Worm (Caenorhabditis elegans): Measurements from ENCODE around the gene Y42H9AR.2.

Y42H9AR.2 gene

DNA sequence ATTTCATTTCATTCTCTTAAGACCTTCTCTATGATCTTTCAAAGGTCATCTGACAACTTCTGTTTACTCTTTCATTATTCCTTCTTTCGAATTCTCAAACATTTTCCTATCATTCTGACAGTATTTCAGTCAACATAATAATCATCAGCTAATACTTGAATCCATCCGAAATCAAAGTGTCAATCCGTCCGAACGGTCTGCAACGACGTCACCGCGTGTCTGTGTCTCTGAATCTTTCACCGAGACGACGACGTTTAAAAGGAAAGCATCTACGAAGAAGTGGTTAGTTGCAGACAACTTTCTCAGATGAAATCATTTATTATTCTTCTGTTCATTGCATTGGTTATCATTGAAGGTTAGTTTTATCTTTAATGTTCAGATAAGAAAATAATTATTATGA is 2.5 kb downstream of the Y42H9AR.2 start, which contains the start of gene Y42H9AR.5:
TSS of gene Y42H9AR.5 (plus strand) at position 301 of the 400 bp plus-strand sequence.
- TF ChIP-seq elt-3 (tag; optimal IDR thresholded peaks at IDR 0.05) (no peak), cnd-1 (tag; optimal IDR thresholded peaks at IDR 0.05) (no peak), mls-2 (tag; optimal IDR thresholded peaks at IDR 0.05) (no peak), sem-2 (GFP tag; optimal IDR thresholded peaks at IDR 0.05) (no peak), ces-1 (GFP tag; optimal IDR thresholded peaks at IDR 0.05) (no peak), ceh-83 (GFP tag; optimal IDR thresholded peaks at IDR 0.05) (no peak), nhr-2 (tag; optimal IDR thresholded peaks at IDR 0.05) (no peak), sptf-1 (tag; optimal IDR thresholded peaks at IDR 0.05) (no peak), lin-32 (GFP tag; optimal IDR thresholded peaks at IDR 0.05) (no peak), mab-5 (tag; optimal IDR thresholded peaks at IDR 0.05) (no peak), nhr-12 (tag; optimal IDR thresholded peaks at IDR 0.05) (no peak), hlh-1 (tag; optimal IDR thresholded peaks at IDR 0.05) (no peak), nhr-76 (tag; optimal IDR thresholded peaks at IDR 0.05) (no peak), ztf-11 (tag; optimal IDR thresholded peaks at IDR 0.05) (no peak), zip-8 (tag; optimal IDR thresholded peaks at IDR 0.05) (no peak), pha-4 (tag; optimal IDR thresholded peaks at IDR 0.05) (no peak)

DNA sequence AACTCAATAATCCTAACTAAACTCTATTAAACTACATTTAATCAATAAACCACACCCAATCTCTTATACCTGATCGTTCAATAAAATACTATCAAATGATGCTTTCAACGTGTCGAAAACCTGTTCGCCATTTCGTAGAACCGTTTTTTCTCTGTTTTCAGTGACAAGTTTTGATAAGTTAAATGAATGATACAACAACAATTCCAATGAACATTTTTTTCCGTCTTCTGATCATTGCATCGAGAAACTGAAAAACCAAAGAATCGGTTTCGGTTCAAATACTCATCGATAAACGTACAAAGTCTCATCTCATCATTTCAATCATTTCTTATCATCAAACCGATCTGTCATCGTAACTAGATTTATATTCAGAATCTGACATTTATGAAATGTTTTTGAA is 3.5 kb downstream of the Y42H9AR.2 start:
- TF ChIP-seq nhr-237 (tag; optimal IDR thresholded peaks at IDR 0.05) (no peak), tbx-8 (GFP tag; optimal IDR thresholded peaks at IDR 0.05) (no peak), ceh-39 (tag; optimal IDR thresholded peaks at IDR 0.05) (no peak), pha-4 (tag; optimal IDR thresholded peaks at IDR 0.05) (no peak), zip-8 (tag; optimal IDR thresholded peaks at IDR 0.05) (no peak), ceh-83 (GFP tag; optimal IDR thresholded peaks at IDR 0.05) (no peak), mls-2 (tag; optimal IDR thresholded peaks at IDR 0.05) (no peak), ztf-11 (tag; optimal IDR thresholded peaks at IDR 0.05) (no peak), ham-2 (GFP tag; optimal IDR thresholded peaks at IDR 0.05) (no peak), elt-1 (tag; optimal IDR thresholded peaks at IDR 0.05; ENCODE audit: borderline replicate concordance, insufficient read depth) (no peak), drap-1 (GFP tag; optimal IDR thresholded peaks at IDR 0.05) (no peak), hlh-1 (tag; optimal IDR thresholded peaks at IDR 0.05) (no peak), lin-32 (GFP tag; optimal IDR thresholded peaks at IDR 0.05) (no peak)

DNA sequence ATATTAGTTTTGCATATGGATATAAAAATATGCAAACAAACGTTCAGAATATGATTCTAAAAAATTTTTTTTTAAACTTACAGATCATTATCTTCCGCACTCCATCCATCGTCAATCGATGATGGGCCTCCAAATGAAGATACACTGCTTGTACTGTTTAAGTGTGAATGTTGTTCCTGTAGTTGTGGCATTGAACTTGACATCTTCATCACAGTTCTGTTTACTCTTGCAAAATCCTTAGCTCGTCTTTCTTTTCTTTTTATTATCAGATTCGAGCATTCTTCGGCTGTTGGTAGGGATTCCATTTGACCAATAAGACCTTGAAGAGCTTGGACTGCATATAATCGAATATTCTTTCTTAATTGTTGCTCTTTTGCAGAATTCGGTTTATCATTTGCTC is 5.4 kb downstream of the Y42H9AR.2 start:
- TF ChIP-seq nhr-237 (tag; optimal IDR thresholded peaks at IDR 0.05): no peak
- no peak for TF ChIP-seq lin-13 (tag; optimal IDR thresholded peaks at IDR 0.05)
- TF ChIP-seq hlh-1 (tag; optimal IDR thresholded peaks at IDR 0.05): no peak
- no peak for TF ChIP-seq pha-4 (tag; optimal IDR thresholded peaks at IDR 0.05)
- TF ChIP-seq nhr-76 (tag; optimal IDR thresholded peaks at IDR 0.05): no peak

DNA sequence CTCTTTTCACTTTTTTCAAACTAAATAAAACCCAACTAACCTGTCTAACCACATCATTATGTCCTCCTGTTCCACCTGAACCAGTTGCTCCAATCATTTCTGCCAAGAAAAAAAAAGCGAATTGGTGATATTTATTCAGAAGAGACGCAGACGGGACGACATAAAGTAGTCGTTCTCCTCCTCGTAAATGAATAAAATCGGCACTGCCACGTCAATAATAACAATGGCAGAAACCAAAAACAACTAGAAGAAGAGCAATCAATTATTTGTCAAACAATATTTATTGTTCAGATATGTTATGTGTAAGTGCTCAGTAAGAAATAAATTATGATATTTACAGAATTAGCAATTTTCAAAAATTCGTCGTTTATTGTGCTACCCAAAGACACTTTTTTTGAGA is 7.8 kb downstream of the Y42H9AR.2 start, which contains the start of gene rabs-5:
TSS of gene rabs-5 (minus strand) at position 101 of the 400 bp plus-strand sequence.
- TF ChIP-seq ceh-83 (GFP tag; optimal IDR thresholded peaks at IDR 0.05) (no peak), ces-1 (GFP tag; optimal IDR thresholded peaks at IDR 0.05) (peak; percentile 11)

DNA sequence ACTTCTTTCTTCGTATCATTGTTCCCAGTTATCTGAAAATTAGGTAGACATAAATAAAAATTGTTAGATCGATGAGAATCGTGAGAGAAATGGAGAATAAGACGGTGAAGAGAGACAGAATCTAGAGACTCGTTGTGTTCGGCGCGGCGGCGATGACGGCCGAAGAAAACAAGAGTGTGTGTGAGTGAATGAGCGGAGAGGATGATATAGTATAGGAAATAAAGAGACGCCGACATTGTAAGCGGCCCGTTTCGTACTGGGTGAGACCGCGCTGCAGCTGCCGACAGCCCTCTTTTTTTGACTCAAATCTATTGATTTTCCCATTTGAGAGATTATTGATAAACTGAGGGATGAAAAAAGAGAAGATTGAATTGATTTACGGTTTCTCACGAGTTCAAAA is 12.5 kb downstream of the Y42H9AR.2 start, which contains the start of gene Y42H9AR.4:
TSS of gene Y42H9AR.4 (minus strand) at position 32 of the 400 bp plus-strand sequence.
- TF ChIP-seq tbx-8 (GFP tag; optimal IDR thresholded peaks at IDR 0.05) (no peak), lin-32 (GFP tag; optimal IDR thresholded peaks at IDR 0.05) (peak; percentile 65), unc-120 (tag; optimal IDR thresholded peaks at IDR 0.05; ENCODE audit: poor library complexity, severe bottlenecking) (peak; percentile 67), blmp-1 (tag; optimal IDR thresholded peaks at IDR 0.05) (peak; percentile 2), ceh-39 (tag; optimal IDR thresholded peaks at IDR 0.05) (no peak)

DNA sequence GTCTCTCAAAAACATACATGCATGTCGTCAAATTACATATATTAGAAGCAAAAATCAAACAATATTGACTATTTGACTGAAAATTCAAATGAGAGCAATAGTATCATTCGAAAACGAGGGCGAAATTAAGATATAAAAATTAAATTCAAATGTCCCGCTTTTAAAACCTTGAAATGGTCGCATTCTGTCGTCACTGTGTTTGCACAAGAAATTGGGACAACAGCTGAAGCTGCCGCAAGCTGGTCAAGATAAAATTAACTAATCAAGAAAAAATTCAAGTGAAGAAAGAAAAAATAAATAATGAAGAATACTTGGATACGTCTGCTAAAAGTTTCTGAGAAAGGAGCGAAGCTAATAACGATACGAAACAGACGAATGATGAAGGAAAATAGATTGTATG is 12.9 kb downstream of the Y42H9AR.2 start:
- TF ChIP-seq nhr-76 (tag; optimal IDR thresholded peaks at IDR 0.05) (no peak), elt-1 (tag; optimal IDR thresholded peaks at IDR 0.05; ENCODE audit: borderline replicate concordance, insufficient read depth) (no peak), ham-2 (GFP tag; optimal IDR thresholded peaks at IDR 0.05) (no peak), zip-8 (tag; optimal IDR thresholded peaks at IDR 0.05) (no peak), ces-1 (GFP tag; optimal IDR thresholded peaks at IDR 0.05) (peak; percentile 31)

DNA sequence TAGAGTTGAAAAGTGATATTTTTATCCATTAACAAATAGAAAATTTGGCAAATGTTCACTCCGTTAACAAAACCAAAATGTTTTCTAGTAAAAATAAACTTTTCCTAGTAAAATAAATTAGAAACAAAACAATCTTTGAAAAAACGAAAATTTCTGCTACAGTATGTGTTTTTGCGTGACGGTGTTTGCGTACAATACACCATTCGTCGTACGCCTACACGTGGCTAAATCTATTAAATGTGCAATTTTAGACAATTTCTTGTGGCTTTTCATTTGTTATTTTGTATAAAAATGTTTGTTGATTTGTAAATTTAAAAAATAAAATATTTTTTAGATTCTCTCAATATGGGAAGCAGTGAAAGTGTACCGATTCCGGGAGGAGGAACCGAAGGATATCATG is 13.5 kb downstream of the Y42H9AR.2 start, which contains the start of gene Y42H9AR.1:
TSS of gene Y42H9AR.1 (plus strand) at position 233 of the 400 bp plus-strand sequence.
- TF ChIP-seq ces-1 (GFP tag; optimal IDR thresholded peaks at IDR 0.05): peak; percentile 67
- TF ChIP-seq nhr-237 (tag; optimal IDR thresholded peaks at IDR 0.05): no peak
- TF ChIP-seq lsy-2 (tag; optimal IDR thresholded peaks at IDR 0.05): peak; percentile 48

Data from whole organism, mixed stage, embryonic.